Fruit fly (Drosophila melanogaster) whole organism: ENCODE measurements around the gene Smyd4-2.

Experiments used
- CG8478 ChIP-seq: fragments of >200 bp; optimal IDR thresholded peaks from 2 replicates; lab custom pipeline; 2018; ENCODE audit warnings: inconsistent platforms
- Dll ChIP-seq: fragments of >200 bp; optimal IDR thresholded peaks from 2 replicates; lab custom pipeline; 2017
- EcR ChIP-seq, 2 experiments: fragments of >200 bp; optimal IDR thresholded peaks; 2 replicates each; lab custom pipeline; 2017; ENCODE audit warnings: missing biosample characterization in 2 of 2, missing genetic modification characterization in 2 of 2, missing genetic modification reagents in 2 of 2
- psq ChIP-seq: fragments of >200 bp; optimal IDR thresholded peaks from 2 replicates; lab custom pipeline; 2017
- usp ChIP-seq: fragments of >200 bp; optimal IDR thresholded peaks from 2 replicates; lab custom pipeline; 2017; ENCODE audit warnings: missing biosample characterization, missing genetic modification characterization, mixed read lengths

DNA sequence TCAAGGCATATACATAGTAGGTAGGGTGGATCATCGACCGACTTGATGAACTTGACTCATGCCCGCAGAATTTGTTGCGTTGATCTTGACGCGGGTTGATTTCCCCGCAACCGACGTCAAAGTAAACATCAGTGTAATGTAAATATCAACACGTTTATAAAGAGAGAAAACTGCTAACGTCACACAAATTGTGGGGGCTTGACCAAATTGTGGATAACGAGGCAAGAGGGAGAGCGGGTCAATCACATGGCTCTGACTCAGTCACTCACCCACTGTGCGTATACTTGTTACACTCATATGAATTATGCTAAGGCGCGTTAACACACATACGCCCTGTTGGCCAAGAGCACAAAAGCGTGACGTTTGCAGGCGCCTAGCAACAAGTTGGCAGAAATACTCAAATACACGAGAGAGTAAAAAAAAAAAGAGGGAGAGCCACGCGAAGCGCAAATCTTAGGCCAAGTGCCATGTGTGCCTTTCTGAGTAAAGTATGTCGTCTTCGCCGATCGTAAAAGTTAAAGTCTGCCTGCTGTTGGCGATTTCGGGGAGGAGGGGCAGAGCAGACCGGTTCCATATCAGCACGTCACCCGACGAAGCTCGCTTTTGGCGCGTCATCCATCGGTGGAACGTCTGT, 5.4 kb upstream of the Smyd4-2 start:
- no peak for TF ChIP-seq Dll
- no peak for TF ChIP-seq usp (GFP tag; lab: Kevin White, UChicago)
- no peak for TF ChIP-seq CG8478 (lab: Kevin White, UChicago)
- no peak for TF ChIP-seq psq
- peak in 1 of 2 experiments; percentile 64 for TF ChIP-seq EcR (GFP tag; optimal IDR thresholded peaks at IDR 0.05; lab: Kevin White, UChicago)
